Worm (Caenorhabditis elegans) whole organism, L1 larva: ENCODE results near the gene unc-1.

Experiments used
- C16A3.4 ChIP-seq: fragments of 150-350 bp; optimal IDR thresholded peaks from 2 replicates; lab custom pipeline; 2014; ENCODE audit warnings: missing biosample characterization, missing genetic modification characterization
- aha-1 ChIP-seq: fragments of 150-350 bp; optimal IDR thresholded peaks from 2 replicates; lab custom pipeline; 2014; ENCODE audit warnings: missing biosample characterization, missing genetic modification characterization
- blmp-1 ChIP-seq: fragments of 150-350 bp; optimal IDR thresholded peaks from 2 replicates; lab custom pipeline; 2014; ENCODE audit warnings: missing biosample characterization, missing genetic modification characterization
- ceh-82 ChIP-seq, 3 experiments: fragments of 150-350 bp in 1 of 3; sonication (generic microtip) in 2 of 3; optimal IDR thresholded peaks; 2 replicates each; lab custom pipeline; 2014 to 2017; ENCODE audit warnings: missing biosample characterization in 3 of 3, missing genetic modification characterization in 3 of 3
- dpl-1 ChIP-seq, 3 experiments: fragments of 150-350 bp in 2 of 3; sonication (generic microtip) in 1 of 3; optimal IDR thresholded peaks; 2 replicates each; lab custom pipeline; 2014 to 2017; ENCODE audit warnings: missing biosample characterization in 3 of 3, missing genetic modification characterization in 3 of 3, missing genetic modification reagents in 3 of 3
- dsc-1 ChIP-seq: sonication (generic microtip); optimal IDR thresholded peaks from 2 replicates; lab custom pipeline; 2016; ENCODE audit warnings: mild to moderate bottlenecking, missing genetic modification characterization, missing compliant biosample characterization
- efl-1 ChIP-seq, 4 experiments: fragments of 150-350 bp; optimal IDR thresholded peaks in 3 of 4; peaks in 1 of 4; 1 replicate in 1 of 4; 2 replicates in 3 of 4; lab custom pipeline; 2014; ENCODE audit warnings: missing biosample characterization in 2 of 4, missing genetic modification characterization in 2 of 4, missing genetic modification reagents in 2 of 4
- elt-2 ChIP-seq: sonication (generic microtip); optimal IDR thresholded peaks from 2 replicates; lab custom pipeline; 2016; ENCODE audit warnings: missing genetic modification characterization, mild to moderate bottlenecking, inconsistent platforms, missing compliant biosample characterization, missing genetic modification reagents
- fos-1 ChIP-seq: fragments of 150-350 bp; optimal IDR thresholded peaks from 2 replicates; lab custom pipeline; 2014; ENCODE audit warnings: missing biosample characterization, missing genetic modification characterization
- grh-1 ChIP-seq: fragments of 200-800 bp; sonication (Bioruptor generic); IDR thresholded peaks from 2 replicates; pipeline ENCODE4 v1.3.6; 2022; ENCODE audit warnings: missing genetic modification reagents, missing genetic modification characterization, missing compliant biosample characterization
- lin-14 ChIP-seq: fragments of 200-800 bp; sonication (Bioruptor generic); optimal IDR thresholded peaks from 2 replicates; lab custom pipeline; 2018; ENCODE audit warnings: mild to moderate bottlenecking, missing genetic modification characterization, moderate library complexity, missing compliant biosample characterization
- lin-35 ChIP-seq, 2 experiments: fragments of 150-350 bp; optimal IDR thresholded peaks; 2 replicates each; lab custom pipeline; 2014; ENCODE audit warnings: missing biosample characterization in 2 of 2, missing genetic modification characterization in 2 of 2, missing genetic modification reagents in 2 of 2
- lin-39 ChIP-seq: fragments of 150-350 bp; optimal IDR thresholded peaks from 2 replicates; lab custom pipeline; 2014; ENCODE audit warnings: missing biosample characterization, missing genetic modification reagents, missing genetic modification characterization
- lir-3 ChIP-seq: sonication (generic microtip); optimal IDR thresholded peaks from 2 replicates; lab custom pipeline; 2016; ENCODE audit warnings: mild to moderate bottlenecking, missing genetic modification characterization, moderate library complexity, missing compliant biosample characterization; ENCODE audit not compliant: poor library complexity
- lsy-2 ChIP-seq, 2 experiments: fragments of 150-350 bp; optimal IDR thresholded peaks; 2 replicates each; lab custom pipeline; 2014; ENCODE audit warnings: missing biosample characterization in 2 of 2, missing genetic modification characterization in 2 of 2
- mab-9 ChIP-seq: fragments of 200-800 bp; sonication (Bioruptor generic); IDR thresholded peaks from 2 replicates; pipeline ENCODE4 v1.3.6; 2022; ENCODE audit warnings: missing genetic modification reagents, missing genetic modification characterization, missing compliant biosample characterization
- nhr-12 ChIP-seq: sonication (generic microtip); optimal IDR thresholded peaks from 2 replicates; lab custom pipeline; 2017; ENCODE audit warnings: missing biosample characterization, missing genetic modification characterization
- nhr-20 ChIP-seq: sonication (generic microtip); optimal IDR thresholded peaks from 2 replicates; lab custom pipeline; 2016; ENCODE audit warnings: mild to moderate bottlenecking, missing genetic modification characterization, missing compliant biosample characterization
- nhr-71 ChIP-seq: sonication (generic microtip); optimal IDR thresholded peaks from 2 replicates; lab custom pipeline; 2016; ENCODE audit warnings: mild to moderate bottlenecking, missing genetic modification characterization, moderate library complexity, missing compliant biosample characterization
- nhr-76 ChIP-seq: sonication (generic microtip); optimal IDR thresholded peaks from 2 replicates; lab custom pipeline; 2017; ENCODE audit warnings: missing biosample characterization, missing genetic modification characterization
- nhr-77 ChIP-seq: fragments of 150-350 bp; optimal IDR thresholded peaks from 2 replicates; lab custom pipeline; 2014; ENCODE audit warnings: missing biosample characterization, missing genetic modification characterization
- nhr-85 ChIP-seq: sonication (generic microtip); peaks from one replicate; lab custom pipeline; 2016; ENCODE audit warnings: missing genetic modification characterization, inconsistent platforms, missing compliant biosample characterization
- pag-3 ChIP-seq: sonication (generic microtip); optimal IDR thresholded peaks from 2 replicates; lab custom pipeline; 2017; ENCODE audit warnings: missing genetic modification characterization, mild to moderate bottlenecking, missing compliant biosample characterization, antibody characterized with exemption, borderline replicate concordance; ENCODE audit not compliant: insufficient read depth
- pqm-1 ChIP-seq: sonication (generic microtip); optimal IDR thresholded peaks from 3 replicates; lab custom pipeline; 2017; ENCODE audit warnings: missing biosample characterization, missing genetic modification characterization
- rnt-1 ChIP-seq: sonication (generic microtip); optimal IDR thresholded peaks from 2 replicates; lab custom pipeline; 2016; ENCODE audit warnings: mild to moderate bottlenecking, missing genetic modification characterization, moderate library complexity, missing compliant biosample characterization
- skn-1 ChIP-seq: fragments of 150-350 bp; optimal IDR thresholded peaks from 2 replicates; lab custom pipeline; 2014; ENCODE audit warnings: missing biosample characterization, missing genetic modification characterization
- snu-23 ChIP-seq: sonication (generic microtip); optimal IDR thresholded peaks from 2 replicates; lab custom pipeline; 2016; ENCODE audit warnings: missing genetic modification characterization, missing compliant biosample characterization
- sptf-1 ChIP-seq: fragments of 150-350 bp; optimal IDR thresholded peaks from 2 replicates; lab custom pipeline; 2014; ENCODE audit warnings: missing biosample characterization, missing genetic modification characterization
- unc-86 ChIP-seq: sonication (generic microtip); optimal IDR thresholded peaks from 2 replicates; lab custom pipeline; 2016; ENCODE audit warnings: missing genetic modification characterization, missing compliant biosample characterization
- vab-15 ChIP-seq: sonication (generic microtip); optimal IDR thresholded peaks from 2 replicates; lab custom pipeline; 2017; ENCODE audit warnings: missing genotype, mild to moderate bottlenecking, missing genetic modification characterization, missing compliant biosample characterization
- xbp-1 ChIP-seq: sonication (generic microtip); optimal IDR thresholded peaks from 2 replicates; lab custom pipeline; 2016; ENCODE audit warnings: missing genetic modification characterization, missing compliant biosample characterization

Gene unc-1

DNA sequence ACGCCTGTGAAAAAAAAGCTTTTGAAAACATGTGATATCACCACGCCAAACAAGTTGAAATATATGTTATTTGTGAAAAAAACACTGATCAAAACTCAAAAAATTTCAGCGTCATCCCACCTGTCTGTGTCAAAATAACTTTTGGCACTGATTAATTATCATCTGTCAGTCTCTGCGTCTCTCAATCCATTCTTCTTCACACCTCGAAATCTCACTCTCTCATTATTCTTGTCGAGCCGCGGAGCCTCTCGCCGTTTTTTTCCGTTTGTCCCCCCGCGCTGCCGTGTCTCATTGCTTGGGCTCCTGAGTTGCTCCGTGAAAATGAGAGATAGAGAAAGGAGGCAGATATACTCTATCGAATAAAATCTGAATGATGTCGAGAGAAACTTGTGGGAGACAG lies 11.2 kb downstream of the unc-1 start (continued):
- TF ChIP-seq aha-1 (tag; lab: Kevin White, UChicago): no peak
- TF ChIP-seq sptf-1 (tag; lab: Kevin White, UChicago): no peak

DNA sequence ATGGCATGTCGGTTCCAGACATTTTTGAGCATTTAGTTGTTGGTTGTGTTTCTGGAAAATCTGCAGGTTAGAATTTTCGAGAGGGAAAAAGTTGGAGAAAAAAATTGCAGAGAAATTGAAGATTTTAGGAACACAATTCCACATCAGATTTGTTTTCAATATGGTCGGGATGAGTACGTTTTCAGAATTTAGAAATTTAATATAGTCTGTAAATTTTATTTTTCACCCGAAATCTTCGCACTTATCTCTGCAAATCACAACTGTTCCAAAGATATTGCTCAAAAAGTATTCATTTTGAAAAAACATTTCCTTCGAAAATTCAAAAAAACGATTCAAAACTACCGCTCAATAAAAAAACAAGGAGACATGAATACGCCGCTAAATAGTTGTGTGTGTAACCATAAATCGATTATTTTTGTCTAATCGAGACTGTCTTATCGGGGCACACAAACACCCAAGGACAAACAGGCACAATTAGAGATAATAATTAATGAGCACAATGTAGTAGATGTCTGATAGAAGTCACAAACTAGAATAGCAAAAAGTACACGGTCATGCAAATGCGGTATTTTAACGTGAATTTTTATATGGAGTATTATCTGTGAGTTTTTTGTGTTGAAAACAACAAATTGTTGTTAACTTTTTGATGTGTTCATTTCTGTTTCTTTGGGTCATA lies 16.0 kb downstream of the unc-1 start, which contains the start of gene vpat-1:
Gene vpat-1 (minus strand): TSS at position 51 of the 676 bp plus-strand sequence.
- peak; percentile 8 for TF ChIP-seq nhr-20
- TF ChIP-seq elt-2 (tag; lab: Kevin White, UChicago): peak; percentile 76
- no peak for TF ChIP-seq mab-9
- TF ChIP-seq lin-39: no peak

DNA sequence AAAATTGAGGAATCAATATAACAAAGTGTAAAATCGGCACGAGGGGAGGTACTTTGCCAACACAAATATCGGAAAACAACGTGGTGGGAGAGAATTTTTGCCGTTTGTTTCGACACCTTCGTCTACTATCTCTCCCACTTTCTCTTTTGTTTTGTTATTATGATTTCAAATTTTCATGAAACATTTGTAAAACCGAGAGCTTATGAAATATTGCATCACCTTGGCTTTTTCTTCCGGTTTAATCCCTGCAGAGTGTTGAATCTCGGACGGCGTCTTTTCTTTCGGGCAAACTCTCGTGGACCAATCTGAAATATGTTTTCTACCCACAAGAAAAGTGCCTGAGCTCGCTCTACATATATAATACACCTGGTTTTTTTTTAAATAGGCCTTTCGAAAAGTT lies 17.9 kb downstream of the unc-1 start:
- TF ChIP-seq skn-1: peak; percentile 69
- no peak for TF ChIP-seq pqm-1 (tag; lab: Kevin White, UChicago)

DNA sequence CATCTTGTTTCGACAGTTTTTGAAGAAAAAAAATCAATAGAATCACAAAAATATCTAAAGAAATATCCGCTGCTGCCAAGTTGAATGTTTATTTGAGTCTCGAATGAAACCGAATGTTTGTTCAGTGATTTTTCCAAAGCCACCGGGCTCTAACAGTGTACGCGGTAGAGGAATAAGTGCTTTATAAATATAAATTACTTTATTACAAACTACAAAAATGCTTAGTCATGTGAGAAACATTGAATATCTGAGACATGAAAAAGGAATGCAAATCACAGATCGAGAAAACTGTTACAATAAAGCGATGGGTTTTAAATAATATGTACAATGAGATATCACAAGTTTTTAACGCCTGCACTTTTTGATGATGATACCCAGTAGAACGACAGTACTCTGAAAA lies 23.9 kb downstream of the unc-1 start, which contains the start of gene F55A4.7:
Gene F55A4.7 (minus strand): TSS at position 101 of the 400 bp plus-strand sequence.
- TF ChIP-seq ceh-82 (tag; optimal IDR thresholded peaks at IDR 0.05; lab: Kevin White, UChicago) (no peak), dsc-1 (tag; lab: Kevin White, UChicago) (no peak), nhr-85 (peak; percentile 20), pag-3 (no peak)
- TF ChIP-seq, all 84 proteins: peak for 1

DNA sequence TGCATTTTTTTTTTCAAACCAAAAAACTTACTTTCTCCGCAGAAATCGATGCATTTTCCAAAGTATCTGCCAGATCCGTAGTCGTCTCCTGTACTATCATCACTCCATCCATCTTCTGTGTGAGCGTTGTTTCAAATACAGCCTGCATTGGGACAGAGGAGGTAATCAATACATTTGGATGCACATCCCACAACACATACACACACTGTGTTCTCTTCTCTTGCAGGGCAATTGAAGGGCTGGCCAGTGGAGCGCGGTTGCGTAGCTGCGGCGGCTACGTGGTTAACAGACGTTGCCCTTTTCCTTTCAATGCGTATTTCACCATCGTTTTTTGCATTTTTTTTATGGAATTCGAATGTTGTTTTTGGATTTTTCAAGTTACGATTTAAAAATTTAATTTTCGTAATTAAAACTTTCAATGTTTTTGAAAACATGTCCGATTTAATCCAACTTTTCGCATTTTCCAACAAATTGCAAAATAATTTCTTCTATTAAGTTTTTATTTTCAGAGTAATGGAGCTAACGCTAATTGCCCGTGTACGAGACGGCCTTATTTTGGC lies 27.1 kb downstream of the unc-1 start, which contains the start of the genes stau-1 and sec-22:
Gene stau-1 (minus strand): TSS at position 248 of the 560 bp plus-strand sequence.
Gene sec-22 (plus strand): TSS at position 510 of the 560 bp plus-strand sequence.
- no peak for TF ChIP-seq lir-3 (tag; lab: Kevin White, UChicago)
- peak in 2 of 3 experiments; percentile 3 to 33 for TF ChIP-seq dpl-1 (GFP tag; optimal IDR thresholded peaks at IDR 0.05; lab: Kevin White, UChicago)
- peak in 1 of 3 experiments; percentile 33 for TF ChIP-seq ceh-82 (tag; optimal IDR thresholded peaks at IDR 0.05; lab: Kevin White, UChicago)
- no peak for TF ChIP-seq nhr-76 (tag; lab: Kevin White, UChicago)
- peak; percentile 5 for TF ChIP-seq C16A3.4
- TF ChIP-seq unc-86 (tag; lab: Kevin White, UChicago): no peak
- TF ChIP-seq snu-23 (GFP tag; lab: Kevin White, UChicago): peak; percentile 47
- peak; percentile 33 for TF ChIP-seq vab-15 (tag; lab: Kevin White, UChicago)
- peak; percentile 70 for TF ChIP-seq blmp-1 (tag; lab: Kevin White, UChicago)
- no peak for TF ChIP-seq nhr-12 (tag; lab: Kevin White, UChicago)
- peak; percentile 21 for TF ChIP-seq nhr-71
- peak; percentile 75 for TF ChIP-seq lin-14 (GFP tag; lab: Kevin White, UChicago)
- TF ChIP-seq nhr-77 (tag; lab: Kevin White, UChicago): no peak
- no peak for TF ChIP-seq pag-3
- peak; percentile 34 for TF ChIP-seq rnt-1 (tag; lab: Kevin White, UChicago)
- TF ChIP-seq efl-1 (optimal IDR thresholded peaks at IDR 0.05; lab: Kevin White, UChicago): peak in 1 of 2 experiments; percentile 21
- TF ChIP-seq efl-1 (GFP tag; optimal IDR thresholded peaks at IDR 0.05 in 1 of 2; lab: Kevin White, UChicago): no peak
- no peak for TF ChIP-seq grh-1
- TF ChIP-seq xbp-1 (tag; lab: Kevin White, UChicago): peak; percentile 20
- TF ChIP-seq skn-1: peak; percentile 65
- peak in 1 of 2 experiments; percentile 40 for TF ChIP-seq lsy-2 (tag; optimal IDR thresholded peaks at IDR 0.05; lab: Kevin White, UChicago)
- TF ChIP-seq elt-2 (tag; lab: Kevin White, UChicago): no peak
- TF ChIP-seq fos-1 (tag; lab: Kevin White, UChicago): no peak
- peak; percentile 23 to 46 for TF ChIP-seq lin-35 (GFP tag; optimal IDR thresholded peaks at IDR 0.05; lab: Kevin White, UChicago)
